Fruit fly (Drosophila melanogaster): ENCODE data around the gene btn.

btn gene

dm6 chr3R:22587419-22587963 is 1.1 kb upstream of the btn start, which contains the start of gene Efa6 (continued):
- TF ChIP-seq CG10979 (tag; optimal IDR thresholded peaks at IDR 0.05) = peak; percentile 5
- peak; percentile 89 for TF ChIP-seq CG2116 (GFP tag; optimal IDR thresholded peaks at IDR 0.05)
- peak; percentile 87 for TF ChIP-seq CG6791 (GFP tag; IDR thresholded peaks at IDR 0.05; ENCODE audit: partially characterized antibody)
- TF ChIP-seq CG9727 (GFP tag; optimal IDR thresholded peaks at IDR 0.05) = peak; percentile 62
- TF ChIP-seq CG6254 (GFP tag; optimal IDR thresholded peaks at IDR 0.05) = no peak
- no peak for TF ChIP-seq Ravus (GFP tag; IDR thresholded peaks at IDR 0.05)
- TF ChIP-seq ham (GFP tag; IDR thresholded peaks at IDR 0.05) = no peak
- TF ChIP-seq vvl (GFP tag; IDR thresholded peaks at IDR 0.05) = no peak; the same call in 1 of the 2 replicates
- no peak for TF ChIP-seq z (GFP tag; IDR thresholded peaks at IDR 0.05)
- no peak for TF ChIP-seq sens-2 (GFP tag; IDR thresholded peaks at IDR 0.05)
- no peak for TF ChIP-seq H15 (GFP tag; IDR thresholded peaks at IDR 0.05)
- TF ChIP-seq maf-S (GFP tag; optimal IDR thresholded peaks at IDR 0.05) = peak; percentile 48
- no peak for TF ChIP-seq prd (optimal IDR thresholded peaks at IDR 0.05)
- peak; percentile 46; the same call in 2 of the 3 replicates for TF ChIP-seq prd (GFP tag; IDR thresholded peaks at IDR 0.05)
- no peak for TF ChIP-seq CG31388 (GFP tag; optimal IDR thresholded peaks at IDR 0.05)
- TF ChIP-seq E2f1 (GFP tag; IDR thresholded peaks at IDR 0.05) = no peak
- TF ChIP-seq CG13775 (GFP tag; optimal IDR thresholded peaks at IDR 0.05) = peak; percentile 64
- peak; percentile 64 for TF ChIP-seq CG17361 (GFP tag; IDR thresholded peaks at IDR 0.05)
- TF ChIP-seq CG9215 (GFP tag; IDR thresholded peaks at IDR 0.05) = no peak
- no peak for TF ChIP-seq CG8765 (GFP tag; IDR thresholded peaks at IDR 0.05)
- TF ChIP-seq kay (GFP tag; optimal IDR thresholded peaks at IDR 0.05) = no peak
- TF ChIP-seq Dll (GFP tag; IDR thresholded peaks at IDR 0.05; ENCODE audit: partially characterized antibody) = peak; percentile 99
- no peak for TF ChIP-seq CG4707 (GFP tag; optimal IDR thresholded peaks at IDR 0.05)
- no peak; the same call in 1 of the 2 replicates for TF ChIP-seq ranshi (GFP tag; IDR thresholded peaks at IDR 0.05)
- TF ChIP-seq B-H1 (GFP tag; IDR thresholded peaks at IDR 0.05) = no peak
- no peak for TF ChIP-seq CG31365 (tag; optimal IDR thresholded peaks at IDR 0.05)
- TF ChIP-seq crol (GFP tag; IDR thresholded peaks at IDR 0.05) = peak; percentile 56
- TF ChIP-seq slou (GFP tag; optimal IDR thresholded peaks at IDR 0.05) = peak; percentile 15
- peak; percentile 56 for TF ChIP-seq CG4424 (GFP tag; optimal IDR thresholded peaks at IDR 0.05)
- TF ChIP-seq CG32767 (GFP tag; IDR thresholded peaks at IDR 0.05) = no peak
- TF ChIP-seq Dbx (GFP tag; IDR thresholded peaks at IDR 0.05) = no peak
- no peak for TF ChIP-seq otp (GFP tag; IDR thresholded peaks at IDR 0.05)
- peak in 1 of 3 experiments; percentile 62 for TF ChIP-seq Stat92E (GFP tag; optimal IDR thresholded peaks at IDR 0.05)
- no peak for TF ChIP-seq CG8944 (GFP tag; optimal IDR thresholded peaks at IDR 0.05)
- TF ChIP-seq sob (GFP tag; IDR thresholded peaks at IDR 0.05) = peak; percentile 31; the same call in 1 of the 2 replicates
- TF ChIP-seq CG8281 (tag; optimal IDR thresholded peaks at IDR 0.05) = no peak
- no peak for TF ChIP-seq slp2 (GFP tag; optimal IDR thresholded peaks at IDR 0.05)
- peak; percentile 30 for TF ChIP-seq jumu (GFP tag; optimal IDR thresholded peaks at IDR 0.05)
- peak; percentile 19 for TF ChIP-seq chn (GFP tag; optimal IDR thresholded peaks at IDR 0.05)
- TF ChIP-seq CG12236 (GFP tag; optimal IDR thresholded peaks at IDR 0.05) = no peak
- TF ChIP-seq CG18619 (GFP tag; optimal IDR thresholded peaks at IDR 0.05) = peak; percentile 24
- TF ChIP-seq CG4617 (GFP tag; optimal IDR thresholded peaks at IDR 0.05; ENCODE audit: borderline replicate concordance) = peak; percentile 71
- TF ChIP-seq Bdp1 (GFP tag; optimal IDR thresholded peaks at IDR 0.05) = no peak
- peak; percentile 93 for TF ChIP-seq Sry-δ (GFP tag; optimal IDR thresholded peaks at IDR 0.05)
- peak; percentile 54 for TF ChIP-seq tin (GFP tag; optimal IDR thresholded peaks at IDR 0.05)
- peak; percentile 30 for TF ChIP-seq fd3F (GFP tag; optimal IDR thresholded peaks at IDR 0.05)
- peak; percentile 60 for TF ChIP-seq pum (GFP tag; optimal IDR thresholded peaks at IDR 0.05)
- TF ChIP-seq chinmo (GFP tag; IDR thresholded peaks at IDR 0.05; ENCODE audit: partially characterized antibody) = peak; percentile 95
- TF ChIP-seq Hmr (GFP tag; optimal IDR thresholded peaks at IDR 0.05) = no peak
- TF ChIP-seq CG2202 (tag; optimal IDR thresholded peaks at IDR 0.05) = no peak
- no peak for TF ChIP-seq CG11247 (GFP tag; IDR thresholded peaks at IDR 0.05)
- no peak for TF ChIP-seq yki (optimal IDR thresholded peaks at IDR 0.05)

All from whole organism, embryonic.